Fruit fly (Drosophila melanogaster): Measurements from ENCODE around the gene Gbeta5.

dm6 chrX:8179858-8180257, 27.8 kb upstream of the Gbeta5 start:
- no peak for TF ChIP-seq ovo (GFP tag; optimal IDR thresholded peaks at IDR 0.05)
- TF ChIP-seq Crg-1 (GFP tag; optimal IDR thresholded peaks at IDR 0.05): no peak
- TF ChIP-seq CG7101 (tag; optimal IDR thresholded peaks at IDR 0.05): no peak
- no peak for TF ChIP-seq CG1620 (GFP tag; optimal IDR thresholded peaks at IDR 0.05)
- no peak for TF ChIP-seq CG33017 (tag; optimal IDR thresholded peaks at IDR 0.05)
- TF ChIP-seq CG7045 (GFP tag; optimal IDR thresholded peaks at IDR 0.05): no peak
- no peak for TF ChIP-seq Clk (GFP tag; optimal IDR thresholded peaks at IDR 0.05)
- no peak for TF ChIP-seq tj (GFP tag; optimal IDR thresholded peaks at IDR 0.05)
- TF ChIP-seq cic (GFP tag; optimal IDR thresholded peaks at IDR 0.05): no peak
- TF ChIP-seq pad (GFP tag; optimal IDR thresholded peaks at IDR 0.05): no peak
- no peak for TF ChIP-seq bab1 (GFP tag; optimal IDR thresholded peaks at IDR 0.05)
- no peak for TF ChIP-seq CG14711 (tag; optimal IDR thresholded peaks at IDR 0.05)
- no peak for TF ChIP-seq cnc (optimal IDR thresholded peaks at IDR 0.05)
- TF ChIP-seq toe (GFP tag; optimal IDR thresholded peaks at IDR 0.05): no peak
